Fruit fly (Drosophila melanogaster): ENCODE results near the gene CG4239.

The CG4239 gene

dm6 chrX:16391397-16391796 is 6.3 kb downstream of the CG4239 start, which contains the start of the genes TH1 and mei-41 (continued):
- TF ChIP-seq Trl (optimal IDR thresholded peaks at IDR 0.05) (no peak), Trl (GFP tag; optimal IDR thresholded peaks at IDR 0.05) (peak; percentile 43), CG2889 (GFP tag; IDR thresholded peaks at IDR 0.05) (peak; percentile 91), hth (optimal IDR thresholded peaks at IDR 0.05) (no peak), CG8089 (GFP tag; optimal IDR thresholded peaks at IDR 0.05) (peak; percentile 39), CG1647 (GFP tag; optimal IDR thresholded peaks at IDR 0.05) (peak; percentile 23), Mrtf (GFP tag; IDR thresholded peaks at IDR 0.05) (peak; percentile 93), CG30431 (GFP tag; optimal IDR thresholded peaks at IDR 0.05) (peak; percentile 88), salm (tag; optimal IDR thresholded peaks at IDR 0.05) (peak; percentile 73), CG33557 (GFP tag; optimal IDR thresholded peaks at IDR 0.05) (peak; percentile 80), CG11456 (GFP tag; IDR thresholded peaks at IDR 0.05) (peak; percentile 95), stc (GFP tag; IDR thresholded peaks at IDR 0.05) (peak; percentile 89), CG32772 (GFP tag; IDR thresholded peaks at IDR 0.05) (peak; percentile 96), MBD-R2 (GFP tag; IDR thresholded peaks at IDR 0.05) (peak; percentile 95), Rfx (GFP tag; IDR thresholded peaks at IDR 0.05) (peak; percentile 97), CG7745 (tag; optimal IDR thresholded peaks at IDR 0.05) (no peak), CG12155 (GFP tag; optimal IDR thresholded peaks at IDR 0.05) (no peak), Fer1 (GFP tag; optimal IDR thresholded peaks at IDR 0.05) (no peak), inv (GFP tag; IDR thresholded peaks at IDR 0.05; ENCODE audit: partially characterized antibody) (0 out of 2 replicates have a peak, but pooled peaks have one; percentile 22), mirr (GFP tag; optimal IDR thresholded peaks at IDR 0.05) (no peak), bbx (GFP tag; IDR thresholded peaks at IDR 0.05; ENCODE audit: partially characterized antibody) (0 out of 2 replicates have a peak, but pooled peaks have one; percentile 12), CG3995 (GFP tag; optimal IDR thresholded peaks at IDR 0.05) (peak; percentile 54), CG5953 (GFP tag; IDR thresholded peaks at IDR 0.05) (peak; percentile 88), ro (GFP tag; IDR thresholded peaks at IDR 0.05) (peak; percentile 91), CG8281 (tag; optimal IDR thresholded peaks at IDR 0.05) (no peak), CG12299 (tag; optimal IDR thresholded peaks at IDR 0.05) (peak; percentile 80), zfh2 (GFP tag; optimal IDR thresholded peaks at IDR 0.05) (peak; percentile 60), Camta (GFP tag; optimal IDR thresholded peaks at IDR 0.05) (peak; percentile 41), slp2 (GFP tag; optimal IDR thresholded peaks at IDR 0.05) (peak; percentile 48), tll (GFP tag; optimal IDR thresholded peaks at IDR 0.05) (peak in 1 of 2 experiments; percentile 56), dati (GFP tag; IDR thresholded peaks at IDR 0.05) (peak; percentile 90), HLH3B (GFP tag; IDR thresholded peaks at IDR 0.05) (peak; percentile 96), D19B (GFP tag; optimal IDR thresholded peaks at IDR 0.05) (no peak), caup (GFP tag; optimal IDR thresholded peaks at IDR 0.05; ENCODE audit: severe bottlenecking) (no peak), CG10321 (GFP tag; IDR thresholded peaks at IDR 0.05) (peak; percentile 11; the same call in 1 of the 2 replicates), BEAF-32 (GFP tag; optimal IDR thresholded peaks at IDR 0.05) (peak; percentile 63), so (GFP tag; IDR thresholded peaks at IDR 0.05) (peak; percentile 82), Fer2 (tag; optimal IDR thresholded peaks at IDR 0.05) (peak; percentile 83), dmrt11E (tag; optimal IDR thresholded peaks at IDR 0.05) (peak; percentile 95), CG12236 (GFP tag; optimal IDR thresholded peaks at IDR 0.05) (peak; percentile 27), pzg (GFP tag; optimal IDR thresholded peaks at IDR 0.05) (peak; percentile 46), wek (GFP tag; optimal IDR thresholded peaks at IDR 0.05) (no peak), Ada2b (GFP tag; IDR thresholded peaks at IDR 0.05) (peak; percentile 93)

Measured in whole organism, embryonic.